Worm (Caenorhabditis elegans) whole organism, L1 larva: ENCODE results near the gene H20J04.6.

Experiments used
- C04F5.9 ChIP-seq: sonication (generic microtip); optimal IDR thresholded peaks from 2 replicates; lab custom pipeline; 2016; ENCODE audit warnings: missing genetic modification characterization, missing compliant biosample characterization
- C16A3.4 ChIP-seq: fragments of 150-350 bp; optimal IDR thresholded peaks from 2 replicates; lab custom pipeline; 2014; ENCODE audit warnings: missing biosample characterization, missing genetic modification characterization
- C34B4.2 ChIP-seq: sonication (generic microtip); optimal IDR thresholded peaks from 2 replicates; lab custom pipeline; 2017; ENCODE audit warnings: mild to moderate bottlenecking, missing genetic modification characterization, missing compliant biosample characterization
- F16B12.6 ChIP-seq: fragments of 150-350 bp; optimal IDR thresholded peaks from 2 replicates; lab custom pipeline; 2014; ENCODE audit warnings: missing biosample characterization, missing genetic modification characterization
- Y116A8C.19 ChIP-seq: sonication (generic microtip); optimal IDR thresholded peaks from 2 replicates; lab custom pipeline; 2016; ENCODE audit warnings: missing compliant biosample characterization, missing genetic modification characterization, borderline replicate concordance
- alr-1 ChIP-seq: fragments of 200-800 bp; sonication (Bioruptor generic); optimal IDR thresholded peaks from 2 replicates; lab custom pipeline; 2018; ENCODE audit warnings: borderline replicate concordance, mild to moderate bottlenecking, missing genetic modification characterization, missing compliant biosample characterization
- aly-2 ChIP-seq: fragments of 150-350 bp; optimal IDR thresholded peaks from 2 replicates; lab custom pipeline; 2014; ENCODE audit warnings: missing biosample characterization, missing genetic modification characterization
- ceh-63 ChIP-seq: fragments of 200-800 bp; sonication (Bioruptor generic); optimal IDR thresholded peaks from 2 replicates; lab custom pipeline; 2018; ENCODE audit warnings: mild to moderate bottlenecking, missing genetic modification characterization, missing compliant biosample characterization
- ceh-8 ChIP-seq: fragments of 200-800 bp; sonication (Bioruptor generic); optimal IDR thresholded peaks from 2 replicates; lab custom pipeline; 2018; ENCODE audit warnings: mild to moderate bottlenecking, missing genetic modification characterization, moderate library complexity, missing compliant biosample characterization
- ces-1 ChIP-seq: fragments of 150-350 bp; optimal IDR thresholded peaks from 2 replicates; lab custom pipeline; 2014; ENCODE audit warnings: missing biosample characterization, missing genetic modification reagents, missing genetic modification characterization
- dpl-1 ChIP-seq, 3 experiments: fragments of 150-350 bp in 2 of 3; sonication (generic microtip) in 1 of 3; optimal IDR thresholded peaks; 2 replicates each; lab custom pipeline; 2014 to 2017; ENCODE audit warnings: missing biosample characterization in 3 of 3, missing genetic modification characterization in 3 of 3, missing genetic modification reagents in 3 of 3
- dsc-1 ChIP-seq: sonication (generic microtip); optimal IDR thresholded peaks from 2 replicates; lab custom pipeline; 2016; ENCODE audit warnings: mild to moderate bottlenecking, missing genetic modification characterization, missing compliant biosample characterization
- efl-3 ChIP-seq: fragments of 200-800 bp; sonication (Bioruptor generic); optimal IDR thresholded peaks from 2 replicates; lab custom pipeline; 2018; ENCODE audit warnings: mild to moderate bottlenecking, missing genetic modification characterization, missing compliant biosample characterization
- fkh-4 ChIP-seq: sonication (generic microtip); optimal IDR thresholded peaks from 2 replicates; lab custom pipeline; 2016; ENCODE audit warnings: missing compliant biosample characterization, missing genetic modification characterization, borderline replicate concordance
- fkh-8 ChIP-seq: sonication (generic microtip); optimal IDR thresholded peaks from 2 replicates; lab custom pipeline; 2016; ENCODE audit warnings: mild to moderate bottlenecking, missing genetic modification characterization, missing compliant biosample characterization
- grh-1 ChIP-seq: fragments of 200-800 bp; sonication (Bioruptor generic); IDR thresholded peaks from 2 replicates; pipeline ENCODE4 v1.3.6; 2022; ENCODE audit warnings: missing genetic modification reagents, missing genetic modification characterization, missing compliant biosample characterization
- hlh-17 ChIP-seq: fragments of 200-800 bp; sonication (Bioruptor generic); optimal IDR thresholded peaks from 2 replicates; lab custom pipeline; 2018; ENCODE audit warnings: missing genetic modification characterization, mild to moderate bottlenecking, missing compliant biosample characterization, moderate library complexity, borderline replicate concordance
- hpl-2 ChIP-seq: fragments of 150-350 bp; optimal IDR thresholded peaks from 2 replicates; lab custom pipeline; 2014; ENCODE audit warnings: missing biosample characterization, missing genetic modification reagents, missing genetic modification characterization
- irx-1 ChIP-seq: sonication (generic microtip); optimal IDR thresholded peaks from 2 replicates; lab custom pipeline; 2016; ENCODE audit warnings: missing genetic modification characterization, missing compliant biosample characterization
- jun-1 ChIP-seq: fragments of 150-350 bp; optimal IDR thresholded peaks from 2 replicates; lab custom pipeline; 2014; ENCODE audit warnings: missing biosample characterization, missing genetic modification reagents, missing genetic modification characterization
- lin-13 ChIP-seq: fragments of 150-350 bp; optimal IDR thresholded peaks from 2 replicates; lab custom pipeline; 2014; ENCODE audit warnings: missing biosample characterization, missing genetic modification reagents, missing genetic modification characterization
- lin-15B ChIP-seq: fragments of 150-350 bp; sonication (generic microtip); optimal IDR thresholded peaks from 3 replicates; lab custom pipeline; 2014; ENCODE audit warnings: missing biosample characterization, missing genetic modification characterization
- lir-3 ChIP-seq: sonication (generic microtip); optimal IDR thresholded peaks from 2 replicates; lab custom pipeline; 2016; ENCODE audit warnings: mild to moderate bottlenecking, missing genetic modification characterization, moderate library complexity, missing compliant biosample characterization; ENCODE audit not compliant: poor library complexity
- mef-2 ChIP-seq: fragments of 150-350 bp; optimal IDR thresholded peaks from 2 replicates; lab custom pipeline; 2014; ENCODE audit warnings: missing biosample characterization, missing genetic modification characterization
- mep-1 ChIP-seq: fragments of 150-350 bp; optimal IDR thresholded peaks from 2 replicates; lab custom pipeline; 2014; ENCODE audit warnings: missing biosample characterization, missing genetic modification characterization
- nhr-12 ChIP-seq: sonication (generic microtip); optimal IDR thresholded peaks from 2 replicates; lab custom pipeline; 2017; ENCODE audit warnings: missing biosample characterization, missing genetic modification characterization
- nhr-19 ChIP-seq: fragments of 200-800 bp; sonication (Bioruptor generic); conservative IDR thresholded peaks from 2 replicates; pipeline ENCODE4 v1.3.6; 2022; ENCODE audit warnings: missing genetic modification characterization, missing compliant biosample characterization
- nhr-20 ChIP-seq: sonication (generic microtip); optimal IDR thresholded peaks from 2 replicates; lab custom pipeline; 2016; ENCODE audit warnings: mild to moderate bottlenecking, missing genetic modification characterization, missing compliant biosample characterization
- nhr-237 ChIP-seq: fragments of 150-350 bp; optimal IDR thresholded peaks from 2 replicates; lab custom pipeline; 2014; ENCODE audit warnings: missing biosample characterization, missing genetic modification characterization
- nhr-71 ChIP-seq: sonication (generic microtip); optimal IDR thresholded peaks from 2 replicates; lab custom pipeline; 2016; ENCODE audit warnings: mild to moderate bottlenecking, missing genetic modification characterization, moderate library complexity, missing compliant biosample characterization
- nhr-90 ChIP-seq: sonication (generic microtip); optimal IDR thresholded peaks from 2 replicates; lab custom pipeline; 2016; ENCODE audit warnings: mild to moderate bottlenecking, missing genetic modification characterization, missing compliant biosample characterization; ENCODE audit not compliant: poor library complexity
- rnt-1 ChIP-seq: sonication (generic microtip); optimal IDR thresholded peaks from 2 replicates; lab custom pipeline; 2016; ENCODE audit warnings: mild to moderate bottlenecking, missing genetic modification characterization, moderate library complexity, missing compliant biosample characterization
- snpc-4 ChIP-seq: fragments of 150-350 bp; optimal IDR thresholded peaks from 2 replicates; lab custom pipeline; 2014; ENCODE audit warnings: missing biosample characterization, missing genetic modification characterization
- snu-23 ChIP-seq: sonication (generic microtip); optimal IDR thresholded peaks from 2 replicates; lab custom pipeline; 2016; ENCODE audit warnings: missing genetic modification characterization, missing compliant biosample characterization
- sox-4 ChIP-seq: sonication (generic microtip); optimal IDR thresholded peaks from 2 replicates; lab custom pipeline; 2016; ENCODE audit warnings: missing genetic modification characterization, missing compliant biosample characterization
- sptf-1 ChIP-seq: fragments of 150-350 bp; optimal IDR thresholded peaks from 2 replicates; lab custom pipeline; 2014; ENCODE audit warnings: missing biosample characterization, missing genetic modification characterization
- sup-37 ChIP-seq: fragments of 200-800 bp; sonication (Bioruptor generic); optimal IDR thresholded peaks from 2 replicates; lab custom pipeline; 2018; ENCODE audit warnings: mild to moderate bottlenecking, missing genetic modification characterization, missing compliant biosample characterization
- swsn-7 ChIP-seq: sonication (generic microtip); optimal IDR thresholded peaks from 2 replicates; lab custom pipeline; 2016; ENCODE audit warnings: missing genetic modification characterization, missing compliant biosample characterization
- tlp-1 ChIP-seq: fragments of 150-350 bp; optimal IDR thresholded peaks from 2 replicates; lab custom pipeline; 2014; ENCODE audit warnings: missing biosample characterization, missing genetic modification characterization
- unc-130 ChIP-seq: fragments of 150-350 bp; optimal IDR thresholded peaks from 2 replicates; lab custom pipeline; 2017; ENCODE audit warnings: missing biosample characterization, missing genetic modification characterization, inconsistent platforms
- unc-98 ChIP-seq: fragments of 200-800 bp; sonication (Bioruptor generic); IDR thresholded peaks from 2 replicates; pipeline ENCODE4 v1.3.6; 2022; ENCODE audit warnings: missing genetic modification characterization, missing compliant biosample characterization
- vab-15 ChIP-seq: sonication (generic microtip); optimal IDR thresholded peaks from 2 replicates; lab custom pipeline; 2017; ENCODE audit warnings: missing genotype, mild to moderate bottlenecking, missing genetic modification characterization, missing compliant biosample characterization
- xbp-1 ChIP-seq: sonication (generic microtip); optimal IDR thresholded peaks from 2 replicates; lab custom pipeline; 2016; ENCODE audit warnings: missing genetic modification characterization, missing compliant biosample characterization
- zag-1 ChIP-seq: fragments of 150-350 bp; optimal IDR thresholded peaks from 2 replicates; lab custom pipeline; 2014; ENCODE audit warnings: missing biosample characterization, missing genetic modification characterization
- ztf-11 ChIP-seq, 2 experiments: sonication (generic microtip); optimal IDR thresholded peaks; 2 replicates each; lab custom pipeline; 2016 to 2017; ENCODE audit warnings: missing genetic modification characterization in 2 of 2, missing biosample characterization in 1 of 2, missing compliant biosample characterization in 1 of 2

The H20J04.6 gene

ce11 chrII:4299227-4299703 is 23.8 kb upstream of the H20J04.6 start, which contains the start of gene sco-1 (continued):
- TF ChIP-seq fkh-8 (tag; lab: Kevin White, UChicago) (peak; percentile 98), hpl-2 (GFP tag; lab: Kevin White, UChicago) (peak; percentile 70), F16B12.6 (peak; percentile 71), ceh-63 (GFP tag; lab: Kevin White, UChicago) (peak; percentile 85), nhr-71 (peak; percentile 98), C04F5.9 (tag; lab: Kevin White, UChicago) (peak; percentile 97), unc-130 (tag; lab: Kevin White, UChicago) (peak; percentile 92), xbp-1 (tag; lab: Kevin White, UChicago) (peak; percentile 98), ces-1 (GFP tag; lab: Kevin White, UChicago) (peak; percentile 33), nhr-20 (tag; lab: Kevin White, UChicago) (peak; percentile 97), efl-3 (GFP tag; lab: Kevin White, UChicago) (peak; percentile 90), nhr-12 (tag; lab: Kevin White, UChicago) (peak; percentile 25), nhr-19 (GFP tag; lab: Robert Waterston, UW) (peak; percentile 97), C16A3.4 (tag; lab: Kevin White, UChicago) (peak; percentile 93), mep-1 (peak; percentile 93), hlh-17 (no peak), fkh-4 (tag; lab: Kevin White, UChicago) (peak; percentile 99), snpc-4 (tag; lab: Kevin White, UChicago) (peak; percentile 78), tlp-1 (tag; lab: Kevin White, UChicago) (no peak), irx-1 (tag; lab: Kevin White, UChicago) (peak; percentile 97), zag-1 (peak; percentile 92), sox-4 (tag; lab: Kevin White, UChicago) (peak; percentile 95), unc-98 (GFP tag; lab: Robert Waterston, UW) (peak; percentile 94), lir-3 (tag; lab: Kevin White, UChicago) (peak; percentile 98), lin-13 (GFP tag; lab: Kevin White, UChicago) (peak; percentile 97), nhr-90 (tag; lab: Kevin White, UChicago) (peak; percentile 98), lin-15B (tag; lab: Kevin White, UChicago) (peak; percentile 95), swsn-7 (tag; lab: Kevin White, UChicago) (peak; percentile 96), rnt-1 (tag; lab: Kevin White, UChicago) (peak; percentile 100), sup-37 (peak; percentile 93), vab-15 (tag; lab: Kevin White, UChicago) (peak; percentile 91), snu-23 (GFP tag; lab: Kevin White, UChicago) (peak; percentile 99), sptf-1 (tag; lab: Kevin White, UChicago) (no peak), ztf-11 (tag; optimal IDR thresholded peaks at IDR 0.05; lab: Kevin White, UChicago) (peak in 1 of 2 experiments; percentile 98), mef-2 (tag; lab: Kevin White, UChicago) (peak; percentile 34), nhr-237 (tag; lab: Kevin White, UChicago) (peak; percentile 85), Y116A8C.19 (tag; lab: Kevin White, UChicago) (peak; percentile 85), alr-1 (tag; lab: Kevin White, UChicago) (no peak), dsc-1 (tag; lab: Kevin White, UChicago) (peak; percentile 98), grh-1 (GFP tag; lab: Robert Waterston, UW) (peak; percentile 97), ceh-8 (GFP tag; lab: Kevin White, UChicago) (peak; percentile 96), aly-2 (tag; lab: Kevin White, UChicago) (peak; percentile 68), jun-1 (tag; lab: Kevin White, UChicago) (peak; percentile 93), C34B4.2 (tag; lab: Kevin White, UChicago) (peak; percentile 79), dpl-1 (GFP tag; optimal IDR thresholded peaks at IDR 0.05; lab: Kevin White, UChicago) (peak; percentile 85 to 89 (median 87))
